Worm (Caenorhabditis elegans) whole organism, early embryonic: ENCODE measurements around the gene sre-37.

Source experiments
- ama-1 ChIP-seq: fragments of 150-350 bp; optimal IDR thresholded peaks from 2 replicates; lab custom pipeline; 2014
- tbx-11 ChIP-seq: fragments of 200-800 bp; sonication (Bioruptor generic); IDR thresholded peaks from 2 replicates; pipeline ENCODE4 v1.3.6; 2022; ENCODE audit warnings: missing genetic modification characterization, missing compliant biosample characterization

ce11 chrII:12491936-12492335, 26.3 kb downstream of the sre-37 start, which contains the start of gene srz-6:
- no peak for TF ChIP-seq ama-1 (lab: Kevin White, UChicago)
- no peak for TF ChIP-seq tbx-11 (GFP tag; lab: Robert Waterston, UW)
